Worm (Caenorhabditis elegans) whole organism, midembryonic: Measurements from ENCODE around the gene ZK666.1.

Source experiments
- T22C8.4 ChIP-seq: fragments of 200-800 bp; sonication (Bioruptor generic); IDR thresholded peaks from 2 replicates; pipeline ENCODE4 v1.3.6; 2022; ENCODE audit warnings: missing genetic modification characterization, missing compliant biosample characterization
- cog-1 ChIP-seq: sonication (generic microtip); optimal IDR thresholded peaks from 2 replicates; lab custom pipeline; 2016; ENCODE audit warnings: missing genetic modification characterization, missing compliant biosample characterization
- flt-1 ChIP-seq: fragments of 200-800 bp; sonication (Bioruptor generic); IDR thresholded peaks from 2 replicates; pipeline ENCODE4 v1.3.6; 2022; ENCODE audit warnings: missing genetic modification characterization, missing compliant biosample characterization
- med-1 ChIP-seq: sonication (generic microtip); optimal IDR thresholded peaks from 2 replicates; lab custom pipeline; 2017; ENCODE audit warnings: missing genetic modification characterization, mild to moderate bottlenecking, missing compliant biosample characterization, antibody characterized with exemption, missing genetic modification reagents; ENCODE audit not compliant: insufficient read depth
- ref-1 ChIP-seq: fragments of 200-800 bp; sonication (Bioruptor generic); conservative IDR thresholded peaks from 2 replicates; pipeline ENCODE4 v1.3.6; 2022; ENCODE audit warnings: missing genetic modification reagents, missing genetic modification characterization, missing compliant biosample characterization
- tab-1 ChIP-seq: fragments of 200-800 bp; sonication (Bioruptor generic); IDR thresholded peaks from 2 replicates; pipeline ENCODE4 v1.3.6; 2022; ENCODE audit warnings: missing genetic modification characterization, missing compliant biosample characterization
- ztf-23 ChIP-seq: fragments of 200-800 bp; sonication (Bioruptor generic); IDR thresholded peaks from 2 replicates; pipeline ENCODE4 v1.3.6; 2022; ENCODE audit warnings: missing genetic modification reagents, missing genetic modification characterization, missing compliant biosample characterization
- ztf-29 ChIP-seq: fragments of 200-800 bp; sonication (Bioruptor generic); IDR thresholded peaks from 2 replicates; pipeline ENCODE4 v1.3.6; 2022; ENCODE audit warnings: missing genetic modification reagents, missing genetic modification characterization, missing compliant biosample characterization

ce11 chrII:10464230-10464920 lies 6.8 kb downstream of the ZK666.1 start, which contains the start of the genes ZK673.6 and sdz-37:
- TF ChIP-seq cog-1 (tag; lab: Kevin White, UChicago) (no peak), flt-1 (GFP tag; lab: Robert Waterston, UW) (no peak), med-1 (no peak), ref-1 (GFP tag; lab: Robert Waterston, UW) (no peak), ztf-23 (no peak), T22C8.4 (no peak), tab-1 (GFP tag; lab: Robert Waterston, UW) (no peak), ztf-29 (GFP tag; lab: Robert Waterston, UW) (no peak)
